Fruit fly (Drosophila melanogaster) whole organism, embryonic: Measurements from ENCODE around the gene CG17768.

ENCODE experiments used
- Awh ChIP-seq: fragments of 200-800 bp; sonication (Bioruptor generic); IDR thresholded peaks from 2 replicates; pipeline ENCODE4, ENCODE4 v1.3.6; 2022; ENCODE audit warnings: missing biosample characterization, missing genetic modification characterization
- CG10274 ChIP-seq: fragments of 200-800 bp; sonication (Bioruptor generic); optimal IDR thresholded peaks from 3 replicates; lab custom pipeline; 2017; ENCODE audit warnings: missing biosample characterization, mild to moderate bottlenecking, missing genetic modification characterization
- CG10321 ChIP-seq: fragments of 200-800 bp; sonication (Bioruptor generic); IDR thresholded peaks from 2 replicates; pipeline ENCODE4 v1.3.6; 2022; ENCODE audit warnings: missing biosample characterization, missing genetic modification characterization
- CG11093 ChIP-seq: fragments of 200-800 bp; sonication (Bioruptor generic); IDR thresholded peaks from 3 replicates; pipeline ENCODE4 v1.3.6; 2022; ENCODE audit warnings: missing biosample characterization, missing genetic modification characterization
- CG11398 ChIP-seq: fragments of 200-800 bp; sonication (Bioruptor generic); optimal IDR thresholded peaks from 2 replicates; lab custom pipeline; 2016; ENCODE audit warnings: missing biosample characterization, missing genetic modification characterization
- CG11696 ChIP-seq: fragments of 200-800 bp; sonication (Bioruptor generic); IDR thresholded peaks from 2 replicates; pipeline ENCODE4 v1.3.6; 2022; ENCODE audit warnings: missing biosample characterization, missing genetic modification characterization
- CG14965 ChIP-seq: fragments of 200-800 bp; sonication (Bioruptor generic); optimal IDR thresholded peaks from 2 replicates; lab custom pipeline; 2016; ENCODE audit warnings: missing biosample characterization, missing genetic modification characterization, borderline replicate concordance
- CG1603 ChIP-seq: fragments of 200-800 bp; sonication (Bioruptor generic); optimal IDR thresholded peaks from 2 replicates; lab custom pipeline; 2019; ENCODE audit warnings: missing biosample characterization, mild to moderate bottlenecking, missing genetic modification characterization, moderate library complexity
- CG16779 ChIP-seq: fragments of 200-800 bp; sonication (Bioruptor generic); IDR thresholded peaks from 2 replicates; pipeline ENCODE4 v1.3.6; 2022; ENCODE audit warnings: missing biosample characterization, missing genetic modification characterization
- CG17359 ChIP-seq: fragments of 200-800 bp; sonication (Bioruptor generic); optimal IDR thresholded peaks from 3 replicates; lab custom pipeline; 2018; ENCODE audit warnings: missing biosample characterization, mild to moderate bottlenecking, missing genetic modification characterization, moderate library complexity
- CG2129 ChIP-seq: fragments of 200-800 bp; sonication (Bioruptor generic); IDR thresholded peaks from 2 replicates; pipeline ENCODE4 v1.3.6; 2022; ENCODE audit warnings: missing biosample characterization, missing genetic modification characterization; ENCODE audit not compliant: partially characterized antibody
- CG4404 ChIP-seq: fragments of 200-800 bp; sonication (Bioruptor generic); IDR thresholded peaks from 2 replicates; pipeline ENCODE4 v1.3.6; 2022; ENCODE audit warnings: missing biosample characterization, missing genetic modification characterization
- CG5953 ChIP-seq: fragments of 200-800 bp; sonication (Bioruptor generic); IDR thresholded peaks from 2 replicates; pipeline ENCODE4 v1.3.6; 2022; ENCODE audit warnings: missing biosample characterization, missing genetic modification characterization
- CG8944 ChIP-seq: fragments of 200-800 bp; sonication (Bioruptor generic); optimal IDR thresholded peaks from 3 replicates; lab custom pipeline; 2016; ENCODE audit warnings: missing biosample characterization, missing genetic modification characterization
- Doc2 ChIP-seq: fragments of 200-800 bp; sonication (Bioruptor generic); IDR thresholded peaks from 2 replicates; pipeline ENCODE4 v1.3.6; 2022; ENCODE audit warnings: missing biosample characterization, missing genetic modification characterization
- E2f1 ChIP-seq: fragments of 200-800 bp; sonication (Bioruptor generic); IDR thresholded peaks from 2 replicates; pipeline ENCODE4 v1.3.6; 2022; ENCODE audit warnings: missing biosample characterization, missing genetic modification characterization
- Fer2 ChIP-seq: fragments of 200-800 bp; sonication (Bioruptor generic); optimal IDR thresholded peaks from 2 replicates; lab custom pipeline; 2018; ENCODE audit warnings: missing biosample characterization, mild to moderate bottlenecking, missing genetic modification characterization, moderate library complexity
- Fer3 ChIP-seq: fragments of 200-800 bp; sonication (Bioruptor generic); optimal IDR thresholded peaks from 2 replicates; lab custom pipeline; 2018; ENCODE audit warnings: missing biosample characterization, mild to moderate bottlenecking, missing genetic modification characterization, moderate library complexity
- Gug ChIP-seq: fragments of 200-800 bp; sonication (Bioruptor generic); IDR thresholded peaks from 4 replicates; pipeline ENCODE4 v1.3.6; 2022; ENCODE audit warnings: missing biosample characterization, missing genetic modification characterization
- HmgZ ChIP-seq: fragments of 200-800 bp; sonication (Bioruptor generic); optimal IDR thresholded peaks from 2 replicates; lab custom pipeline; 2018; ENCODE audit warnings: missing biosample characterization, mild to moderate bottlenecking, missing genetic modification characterization
- Hr78 ChIP-seq, 2 experiments: fragments of 200-800 bp in 1 of 2; fragments of >200 bp in 1 of 2; sonication (Bioruptor generic) in 1 of 2; optimal IDR thresholded peaks; 2 replicates each; lab custom pipeline; 2017 to 2019; ENCODE audit warnings: missing biosample characterization in 2 of 2, missing genetic modification characterization in 2 of 2, mild to moderate bottlenecking in 1 of 2, moderate library complexity in 1 of 2
- Nf-YA ChIP-seq: fragments of 200-800 bp; sonication (Bioruptor generic); IDR thresholded peaks from 2 replicates; pipeline ENCODE4 v1.3.6; 2022; ENCODE audit warnings: missing biosample characterization, missing genetic modification characterization
- Sry-β ChIP-seq: fragments of 200-800 bp; sonication (Bioruptor generic); optimal IDR thresholded peaks from 2 replicates; lab custom pipeline; 2018; ENCODE audit warnings: missing biosample characterization, mild to moderate bottlenecking, missing genetic modification characterization, moderate library complexity
- Sry-δ ChIP-seq: fragments of 200-800 bp; sonication (Bioruptor generic); optimal IDR thresholded peaks from 2 replicates; lab custom pipeline; 2016; ENCODE audit warnings: missing biosample characterization, missing genetic modification characterization
- YL-1 ChIP-seq: fragments of 200-800 bp; sonication (Bioruptor generic); optimal IDR thresholded peaks from 3 replicates; lab custom pipeline; 2017; ENCODE audit warnings: missing biosample characterization, mild to moderate bottlenecking, missing genetic modification characterization
- bbx ChIP-seq: fragments of 200-800 bp; sonication (Bioruptor generic); IDR thresholded peaks from 2 replicates; pipeline ENCODE4 v1.3.6; 2022; ENCODE audit warnings: missing biosample characterization, missing genetic modification characterization; ENCODE audit not compliant: partially characterized antibody
- bsh ChIP-seq, 2 experiments: fragments of 200-800 bp; sonication (Bioruptor generic); optimal IDR thresholded peaks; 2 replicates each; lab custom pipeline; 2017 to 2018; ENCODE audit warnings: mild to moderate bottlenecking in 2 of 2, missing biosample characterization in 2 of 2, missing genetic modification characterization in 2 of 2, moderate library complexity in 1 of 2
- cas ChIP-seq: fragments of 200-800 bp; sonication (Bioruptor generic); IDR thresholded peaks from 2 replicates; pipeline ENCODE4 v1.3.6; 2022; ENCODE audit warnings: missing biosample characterization, missing genetic modification characterization
- cwo ChIP-seq: fragments of 200-800 bp; sonication (Bioruptor generic); optimal IDR thresholded peaks from 3 replicates; lab custom pipeline; 2017; ENCODE audit warnings: missing biosample characterization, missing genetic modification characterization, mild to moderate bottlenecking, moderate library complexity, missing genetic modification reagents
- disco-r ChIP-seq: fragments of 200-800 bp; sonication (Bioruptor generic); optimal IDR thresholded peaks from 2 replicates; lab custom pipeline; 2016; ENCODE audit warnings: missing biosample characterization, missing genetic modification characterization
- gce ChIP-seq: fragments of 200-800 bp; sonication (Bioruptor generic); IDR thresholded peaks from 3 replicates; pipeline ENCODE4 v1.3.6; 2022; ENCODE audit warnings: missing biosample characterization, missing genetic modification characterization
- ham ChIP-seq: fragments of 200-800 bp; sonication (Bioruptor generic); IDR thresholded peaks from 2 replicates; pipeline ENCODE4 v1.3.6; 2022; ENCODE audit warnings: missing biosample characterization, missing genetic modification characterization
- hkb ChIP-seq, 2 experiments: fragments of 200-800 bp in 1 of 2; fragments of >200 bp in 1 of 2; sonication (Bioruptor generic) in 1 of 2; IDR thresholded peaks in 1 of 2; optimal IDR thresholded peaks in 1 of 2; 2 replicates each; pipeline versions ENCODE4 v1.3.6 to Lab custom; 2017 to 2022; ENCODE audit warnings: missing biosample characterization in 1 of 2, missing genetic modification characterization in 1 of 2
- klu ChIP-seq: fragments of 200-800 bp; sonication (Bioruptor generic); IDR thresholded peaks from 2 replicates; pipeline ENCODE4 v1.3.6; 2022; ENCODE audit warnings: missing biosample characterization, missing genetic modification characterization
- knrl ChIP-seq: fragments of 200-800 bp; sonication (Bioruptor generic); IDR thresholded peaks from 3 replicates; pipeline ENCODE4 v1.3.6; 2022; ENCODE audit warnings: missing biosample characterization, missing genetic modification characterization; ENCODE audit not compliant: partially characterized antibody
- mld ChIP-seq: fragments of 200-800 bp; sonication (Bioruptor generic); IDR thresholded peaks from 3 replicates; pipeline ENCODE4 v1.3.6; 2022; ENCODE audit warnings: missing biosample characterization, missing genetic modification characterization; ENCODE audit not compliant: partially characterized antibody
- pb ChIP-seq: fragments of 200-800 bp; sonication (Bioruptor generic); optimal IDR thresholded peaks from 3 replicates; lab custom pipeline; 2016; ENCODE audit warnings: missing biosample characterization, missing genetic modification characterization
- pnt ChIP-seq: fragments of 200-800 bp; sonication (Bioruptor generic); optimal IDR thresholded peaks from 3 replicates; lab custom pipeline; 2016; ENCODE audit warnings: missing biosample characterization, missing genetic modification characterization
- prd ChIP-seq, 3 experiments: fragments of >200 bp in 2 of 3; fragments of 200-800 bp in 1 of 3; sonication (Bioruptor generic) in 1 of 3; optimal IDR thresholded peaks in 2 of 3; IDR thresholded peaks in 1 of 3; 2 replicates in 2 of 3; 3 replicates in 1 of 3; pipeline versions ENCODE4 v1.3.6 to Lab custom; 2017 to 2022; ENCODE audit warnings: missing biosample characterization in 1 of 3, missing genetic modification characterization in 1 of 3
- pum ChIP-seq: fragments of 200-800 bp; sonication (Bioruptor generic); optimal IDR thresholded peaks from 2 replicates; lab custom pipeline; 2016; ENCODE audit warnings: missing biosample characterization, missing genetic modification characterization
- row ChIP-seq: fragments of 200-800 bp; sonication (Bioruptor generic); IDR thresholded peaks from 3 replicates; pipeline ENCODE4 v1.3.6; 2022; ENCODE audit warnings: missing biosample characterization, missing genetic modification characterization
- shn ChIP-seq: fragments of 200-800 bp; sonication (Bioruptor generic); optimal IDR thresholded peaks from 3 replicates; lab custom pipeline; 2016; ENCODE audit warnings: missing biosample characterization, missing genetic modification characterization
- sob ChIP-seq: fragments of 200-800 bp; sonication (Bioruptor generic); IDR thresholded peaks from 2 replicates; pipeline ENCODE4 v1.3.6; 2022; ENCODE audit warnings: missing biosample characterization, missing genetic modification characterization
- stwl ChIP-seq: fragments of 200-800 bp; sonication (Bioruptor generic); optimal IDR thresholded peaks from 3 replicates; lab custom pipeline; 2018; ENCODE audit warnings: missing biosample characterization, mild to moderate bottlenecking, missing genetic modification characterization, moderate library complexity
- wdn ChIP-seq: fragments of 200-800 bp; sonication (Bioruptor generic); IDR thresholded peaks from 2 replicates; pipeline ENCODE4 v1.3.6; 2022; ENCODE audit warnings: missing biosample characterization, missing genetic modification characterization
- wek ChIP-seq: fragments of 200-800 bp; sonication (Bioruptor generic); optimal IDR thresholded peaks from 3 replicates; lab custom pipeline; 2018; ENCODE audit warnings: missing biosample characterization, mild to moderate bottlenecking, missing genetic modification characterization, moderate library complexity
- wor ChIP-seq: fragments of 200-800 bp; sonication (Bioruptor generic); IDR thresholded peaks from 2 replicates; pipeline ENCODE4 v1.3.6; 2022; ENCODE audit warnings: missing biosample characterization, missing genetic modification characterization
- yki ChIP-seq: fragments of >200 bp; optimal IDR thresholded peaks from 3 replicates; lab custom pipeline; 2018
- zfh2 ChIP-seq: fragments of 200-800 bp; sonication (Bioruptor generic); optimal IDR thresholded peaks from 2 replicates; lab custom pipeline; 2016; ENCODE audit warnings: missing biosample characterization, missing genetic modification characterization

Gene CG17768

DNA sequence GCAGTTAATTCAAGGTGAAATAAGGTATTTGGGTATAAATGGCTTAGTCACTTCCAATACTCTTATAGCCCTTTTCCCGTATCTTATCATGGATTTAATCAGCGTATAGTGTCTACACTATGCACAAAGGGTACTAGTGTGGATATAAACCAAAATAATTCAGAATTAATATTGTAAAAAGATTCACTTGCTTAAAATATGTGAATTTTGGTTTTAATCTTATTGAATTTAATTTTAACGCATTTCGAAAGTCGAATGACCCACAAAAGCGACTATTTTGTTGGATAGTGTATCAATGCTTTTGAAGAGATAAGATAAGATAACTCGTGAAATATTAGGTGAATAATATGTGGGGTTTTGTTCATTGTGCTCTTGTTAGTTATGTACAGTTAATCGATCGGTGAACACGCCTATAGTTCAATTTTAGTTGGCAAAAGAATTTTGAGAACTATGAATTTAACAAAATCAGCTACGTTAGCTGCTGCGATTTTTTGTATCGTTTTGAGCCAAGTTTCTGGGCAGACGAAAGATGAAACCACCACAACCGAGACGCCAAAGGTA, 23.0 kb downstream of the CG17768 start, which contains the start of gene CG5096 (continued):
- TF ChIP-seq stwl (tag; lab: Kevin White, UChicago) (no peak), pnt (GFP tag; lab: Kevin White, UChicago) (peak; percentile 71), zfh2 (GFP tag; lab: Kevin White, UChicago) (peak; percentile 67), CG11398 (GFP tag; lab: Kevin White, UChicago) (peak; percentile 62), CG14965 (GFP tag; lab: Kevin White, UChicago) (no peak), CG10274 (GFP tag; lab: Kevin White, UChicago) (peak; percentile 46), CG8944 (peak; percentile 43), Fer3 (tag; lab: Kevin White, UChicago) (peak; percentile 96), YL-1 (GFP tag; lab: Kevin White, UChicago) (peak; percentile 35), CG4404 (GFP tag; lab: Robert Waterston, UW) (no peak), prd (optimal IDR thresholded peaks at IDR 0.05; lab: Kevin White, UChicago) (no peak), prd (GFP tag; IDR thresholded peaks at IDR 0.05; lab: Robert Waterston, UW) (peak; percentile 87), pb (GFP tag; lab: Kevin White, UChicago) (no peak), CG11093 (GFP tag; lab: Robert Waterston, UW) (peak; percentile 65; the same call in 1 of the 3 replicates), CG2129 (GFP tag; lab: Robert Waterston, UW) (no peak), Nf-YA (GFP tag; lab: Robert Waterston, UW) (peak; percentile 76), Sry-β (GFP tag; lab: Kevin White, UChicago) (peak; percentile 22), Hr78 (GFP tag; optimal IDR thresholded peaks at IDR 0.05; lab: Kevin White, UChicago) (no peak), CG1603 (tag; lab: Kevin White, UChicago) (peak; percentile 84), Sry-δ (peak; percentile 38), knrl (GFP tag; lab: Robert Waterston, UW) (no peak), Doc2 (GFP tag; lab: Robert Waterston, UW) (no peak), wdn (GFP tag; lab: Robert Waterston, UW) (peak; percentile 79), gce (no peak; the same call in 2 of the 3 replicates), cas (GFP tag; lab: Robert Waterston, UW) (peak; percentile 76; the same call in 1 of the 2 replicates), shn (GFP tag; lab: Kevin White, UChicago) (peak; percentile 18), CG11696 (GFP tag; lab: Robert Waterston, UW) (peak; percentile 75), cwo (GFP tag; lab: Kevin White, UChicago) (peak; percentile 92), klu (GFP tag; lab: Robert Waterston, UW) (peak; percentile 71), Gug (GFP tag; lab: Robert Waterston, UW) (no peak), wek (GFP tag; lab: Kevin White, UChicago) (peak; percentile 48), disco-r (GFP tag; lab: Kevin White, UChicago) (peak; percentile 59), sob (GFP tag; lab: Robert Waterston, UW) (peak; percentile 92; the same call in 1 of the 2 replicates), wor (GFP tag; lab: Robert Waterston, UW) (peak; percentile 76), CG16779 (GFP tag; lab: Robert Waterston, UW) (0 out of 2 replicates have a peak, but pooled peaks have one; percentile 60), mld (GFP tag; lab: Robert Waterston, UW) (no peak), bsh (GFP tag; optimal IDR thresholded peaks at IDR 0.05; lab: Kevin White, UChicago) (peak in 1 of 2 experiments; percentile 90), CG17359 (tag; lab: Kevin White, UChicago) (peak; percentile 94), E2f1 (peak; percentile 88), CG10321 (GFP tag; lab: Robert Waterston, UW) (peak; percentile 59; the same call in 1 of the 2 replicates), Fer2 (tag; lab: Kevin White, UChicago) (peak; percentile 84), ham (GFP tag; lab: Robert Waterston, UW) (peak; percentile 55; the same call in 1 of the 2 replicates), yki (lab: Kevin White, UChicago) (no peak), Awh (peak; percentile 89), pum (GFP tag; lab: Kevin White, UChicago) (peak; percentile 53), row (GFP tag; lab: Robert Waterston, UW) (peak; percentile 96), HmgZ (tag; lab: Kevin White, UChicago) (peak; percentile 95), bbx (GFP tag; lab: Robert Waterston, UW) (no peak), hkb (optimal IDR thresholded peaks at IDR 0.05; lab: Kevin White, UChicago) (no peak), hkb (GFP tag; IDR thresholded peaks at IDR 0.05; lab: Robert Waterston, UW) (peak; percentile 96), CG5953 (GFP tag; lab: Robert Waterston, UW) (peak; percentile 82)
